Worm (Caenorhabditis elegans): ENCODE results near the gene K11H3.2.

The K11H3.2 gene

ce11 chrIII:9848603-9849002 is 2.4 kb downstream of the K11H3.2 start:
- TF ChIP-seq ets-7 (tag; optimal IDR thresholded peaks at IDR 0.05) (no peak), tbx-11 (GFP tag; IDR thresholded peaks at IDR 0.05) (no peak), B0310.2 (tag; optimal IDR thresholded peaks at IDR 0.05) (no peak), ama-1 (optimal IDR thresholded peaks at IDR 0.05) (no peak), ceh-13 (GFP tag; optimal IDR thresholded peaks at IDR 0.05) (no peak), tbx-37 (GFP tag; conservative IDR thresholded peaks at IDR 0.05) (no peak)

ce11 chrIII:9849111-9849510 is 2.9 kb downstream of the K11H3.2 start:
- TF ChIP-seq pes-1 (GFP tag; IDR thresholded peaks at IDR 0.05) (peak; percentile 80), scrt-1 (GFP tag; IDR thresholded peaks at IDR 0.05) (peak; percentile 73), flt-1 (GFP tag; IDR thresholded peaks at IDR 0.05) (peak; percentile 71; the same call in 1 of the 2 replicates), tbx-37 (GFP tag; conservative IDR thresholded peaks at IDR 0.05) (peak; percentile 73), tbx-11 (GFP tag; IDR thresholded peaks at IDR 0.05) (peak; percentile 74; the same call in 1 of the 2 replicates)

- TF ChIP-seq hmbx-1 (tag; optimal IDR thresholded peaks at IDR 0.05) (no peak), tbx-37 (GFP tag; conservative IDR thresholded peaks at IDR 0.05) (no peak), flt-1 (GFP tag; IDR thresholded peaks at IDR 0.05) (no peak), tbx-11 (GFP tag; IDR thresholded peaks at IDR 0.05) (no peak), scrt-1 (GFP tag; IDR thresholded peaks at IDR 0.05) (no peak), ceh-36 (tag; optimal IDR thresholded peaks at IDR 0.05) (no peak), aly-1 (tag; optimal IDR thresholded peaks at IDR 0.05) (no peak), sea-1 (GFP tag; conservative IDR thresholded peaks at IDR 0.05) (no peak), F13C5.2 (tag; optimal IDR thresholded peaks at IDR 0.05) (no peak), ceh-13 (GFP tag; optimal IDR thresholded peaks at IDR 0.05) (no peak), hmg-4 (GFP tag; optimal IDR thresholded peaks at IDR 0.05) (no peak), ama-1 (optimal IDR thresholded peaks at IDR 0.05) (no peak)
These were observed 3.8 kb downstream of the K11H3.2 start for ce11 chrIII:9849950-9850349.

ce11 chrIII:9850877-9851276 is 4.7 kb downstream of the K11H3.2 start:
- TF ChIP-seq ama-1 (optimal IDR thresholded peaks at IDR 0.05): no peak
- TF ChIP-seq B0310.2 (tag; optimal IDR thresholded peaks at IDR 0.05): no peak
- no peak for TF ChIP-seq scrt-1 (GFP tag; IDR thresholded peaks at IDR 0.05)
- TF ChIP-seq sea-1 (GFP tag; conservative IDR thresholded peaks at IDR 0.05): no peak
- TF ChIP-seq pes-1 (GFP tag; IDR thresholded peaks at IDR 0.05): no peak
- TF ChIP-seq ceh-13 (GFP tag; optimal IDR thresholded peaks at IDR 0.05): no peak
- no peak for TF ChIP-seq F13C5.2 (tag; optimal IDR thresholded peaks at IDR 0.05)

- TF ChIP-seq hnd-1 (tag; optimal IDR thresholded peaks at IDR 0.05) (no peak), F13C5.2 (tag; optimal IDR thresholded peaks at IDR 0.05) (no peak), hmg-4 (GFP tag; optimal IDR thresholded peaks at IDR 0.05) (no peak)
These were observed 5.4 kb downstream of the K11H3.2 start, which contains the start of gene K11H3.3 for ce11 chrIII:9851547-9851946. TSS of gene K11H3.3 (plus strand) at chrIII:9851854.

- no peak for TF ChIP-seq B0310.2 (tag; optimal IDR thresholded peaks at IDR 0.05)
- TF ChIP-seq ama-1 (optimal IDR thresholded peaks at IDR 0.05): peak; percentile 35
These were observed 7.8 kb downstream of the K11H3.2 start for ce11 chrIII:9853667-9854620.

- no peak for TF ChIP-seq ceh-13 (GFP tag; optimal IDR thresholded peaks at IDR 0.05)
- TF ChIP-seq flt-1 (GFP tag; IDR thresholded peaks at IDR 0.05): no peak
- TF ChIP-seq hnd-1 (tag; optimal IDR thresholded peaks at IDR 0.05): no peak
- no peak for TF ChIP-seq F13C5.2 (tag; optimal IDR thresholded peaks at IDR 0.05)
- TF ChIP-seq pes-1 (GFP tag; IDR thresholded peaks at IDR 0.05): no peak
These were observed 8.8 kb downstream of the K11H3.2 start for ce11 chrIII:9854960-9855359.

- TF ChIP-seq ceh-36 (tag; optimal IDR thresholded peaks at IDR 0.05) (no peak), scrt-1 (GFP tag; IDR thresholded peaks at IDR 0.05) (no peak), pes-1 (GFP tag; IDR thresholded peaks at IDR 0.05) (no peak), tra-4 (tag; optimal IDR thresholded peaks at IDR 0.05) (no peak), tbx-11 (GFP tag; IDR thresholded peaks at IDR 0.05) (no peak), hmbx-1 (tag; optimal IDR thresholded peaks at IDR 0.05) (no peak), flt-1 (GFP tag; IDR thresholded peaks at IDR 0.05) (no peak), F13C5.2 (tag; optimal IDR thresholded peaks at IDR 0.05) (no peak), ama-1 (optimal IDR thresholded peaks at IDR 0.05) (no peak), ets-7 (tag; optimal IDR thresholded peaks at IDR 0.05) (no peak), ceh-13 (GFP tag; optimal IDR thresholded peaks at IDR 0.05) (no peak), sea-1 (GFP tag; conservative IDR thresholded peaks at IDR 0.05) (no peak), hmg-4 (GFP tag; optimal IDR thresholded peaks at IDR 0.05) (no peak), hnd-1 (tag; optimal IDR thresholded peaks at IDR 0.05) (no peak), aly-1 (tag; optimal IDR thresholded peaks at IDR 0.05) (no peak), tbx-37 (GFP tag; conservative IDR thresholded peaks at IDR 0.05) (no peak), B0310.2 (tag; optimal IDR thresholded peaks at IDR 0.05) (no peak)
These were observed 10.9 kb downstream of the K11H3.2 start for ce11 chrIII:9857110-9857509.

ce11 chrIII:9858061-9858460 is 11.9 kb downstream of the K11H3.2 start:
- no peak for TF ChIP-seq ceh-36 (tag; optimal IDR thresholded peaks at IDR 0.05)
- no peak for TF ChIP-seq pes-1 (GFP tag; IDR thresholded peaks at IDR 0.05)
- no peak for TF ChIP-seq scrt-1 (GFP tag; IDR thresholded peaks at IDR 0.05)
- TF ChIP-seq flt-1 (GFP tag; IDR thresholded peaks at IDR 0.05): no peak
- no peak for TF ChIP-seq tbx-11 (GFP tag; IDR thresholded peaks at IDR 0.05)
- no peak for TF ChIP-seq F13C5.2 (tag; optimal IDR thresholded peaks at IDR 0.05)
- no peak for TF ChIP-seq hmg-4 (GFP tag; optimal IDR thresholded peaks at IDR 0.05)
- no peak for TF ChIP-seq tbx-37 (GFP tag; conservative IDR thresholded peaks at IDR 0.05)
- TF ChIP-seq hnd-1 (tag; optimal IDR thresholded peaks at IDR 0.05): no peak
- no peak for TF ChIP-seq ceh-13 (GFP tag; optimal IDR thresholded peaks at IDR 0.05)
- no peak for TF ChIP-seq ets-7 (tag; optimal IDR thresholded peaks at IDR 0.05)
- TF ChIP-seq hmbx-1 (tag; optimal IDR thresholded peaks at IDR 0.05): no peak

All from whole organism, early embryonic.